Fruit fly (Drosophila melanogaster): ENCODE data around the gene Pka-R1.
A peak's percentile ranks its signal among the peaks of the same experiment; 100 is the strongest.

Gene Pka-R1

dm6 chr3L:20837831-20838301, 21.9 kb downstream of the Pka-R1 start:
- TF ChIP-seq Crg-1 (GFP tag; optimal IDR thresholded peaks at IDR 0.05) (no peak), Clk (GFP tag; optimal IDR thresholded peaks at IDR 0.05) (no peak), bab1 (GFP tag; optimal IDR thresholded peaks at IDR 0.05) (no peak), Mnt (GFP tag; optimal IDR thresholded peaks at IDR 0.05) (peak; percentile 15), toe (GFP tag; optimal IDR thresholded peaks at IDR 0.05) (no peak), CG12768 (GFP tag; optimal IDR thresholded peaks at IDR 0.05) (peak; percentile 71), CG11617 (GFP tag; optimal IDR thresholded peaks at IDR 0.05) (no peak), kay (GFP tag; ENCODE audit: borderline replicate concordance) (no peak), cnc (optimal IDR thresholded peaks at IDR 0.05) (no peak), ovo (GFP tag; optimal IDR thresholded peaks at IDR 0.05) (no peak), CG7045 (GFP tag; optimal IDR thresholded peaks at IDR 0.05) (no peak), CG14711 (tag; optimal IDR thresholded peaks at IDR 0.05) (no peak), cic (GFP tag; optimal IDR thresholded peaks at IDR 0.05) (peak; percentile 16)

- TF ChIP-seq Crg-1 (GFP tag; optimal IDR thresholded peaks at IDR 0.05) (peak; percentile 58), ovo (GFP tag; optimal IDR thresholded peaks at IDR 0.05) (no peak), CG11617 (GFP tag; optimal IDR thresholded peaks at IDR 0.05) (peak; percentile 5), CG1620 (GFP tag; optimal IDR thresholded peaks at IDR 0.05) (peak; percentile 63), pad (GFP tag; optimal IDR thresholded peaks at IDR 0.05) (peak; percentile 55), Mnt (GFP tag; optimal IDR thresholded peaks at IDR 0.05) (peak; percentile 53), CG5204 (GFP tag; optimal IDR thresholded peaks at IDR 0.05) (no peak), cic (GFP tag; optimal IDR thresholded peaks at IDR 0.05) (no peak), bab1 (GFP tag; optimal IDR thresholded peaks at IDR 0.05) (no peak), Clk (GFP tag; optimal IDR thresholded peaks at IDR 0.05) (no peak), toe (GFP tag; optimal IDR thresholded peaks at IDR 0.05) (peak; percentile 59), kay (GFP tag; ENCODE audit: borderline replicate concordance) (no peak), CG12768 (GFP tag; optimal IDR thresholded peaks at IDR 0.05) (peak; percentile 4), cnc (optimal IDR thresholded peaks at IDR 0.05) (no peak), CG33017 (tag; optimal IDR thresholded peaks at IDR 0.05) (no peak), Hr96 (GFP tag; optimal IDR thresholded peaks at IDR 0.05) (peak; percentile 62), CG7045 (GFP tag; optimal IDR thresholded peaks at IDR 0.05) (peak; percentile 2), CG7101 (tag; optimal IDR thresholded peaks at IDR 0.05) (peak; percentile 61), tj (GFP tag; optimal IDR thresholded peaks at IDR 0.05) (no peak), CG14711 (tag; optimal IDR thresholded peaks at IDR 0.05) (peak; percentile 28)
Observed at dm6 chr3L:20841465-20842109, 25.7 kb downstream of the Pka-R1 start, which contains the start of the genes CSN3 and CG11456. CSN3 (minus strand) TSS chr3L:20841576. CG11456 (plus strand) TSS chr3L:20841987.

- TF ChIP-seq CG14711 (tag; optimal IDR thresholded peaks at IDR 0.05) (no peak), CG12768 (GFP tag; optimal IDR thresholded peaks at IDR 0.05) (no peak), Crg-1 (GFP tag; optimal IDR thresholded peaks at IDR 0.05) (no peak), CG11617 (GFP tag; optimal IDR thresholded peaks at IDR 0.05) (no peak), tj (GFP tag; optimal IDR thresholded peaks at IDR 0.05) (no peak), Clk (GFP tag; optimal IDR thresholded peaks at IDR 0.05) (no peak), bab1 (GFP tag; optimal IDR thresholded peaks at IDR 0.05) (no peak), cic (GFP tag; optimal IDR thresholded peaks at IDR 0.05) (no peak)
Observed at dm6 chr3L:20848572-20848971, 32.7 kb downstream of the Pka-R1 start.

dm6 chr3L:20857609-20858008, 41.7 kb downstream of the Pka-R1 start:
- TF ChIP-seq CG1620 (GFP tag; optimal IDR thresholded peaks at IDR 0.05) (no peak), CG14711 (tag; optimal IDR thresholded peaks at IDR 0.05) (no peak), CG7045 (GFP tag; optimal IDR thresholded peaks at IDR 0.05) (no peak), CG12768 (GFP tag; optimal IDR thresholded peaks at IDR 0.05) (no peak), kay (GFP tag; ENCODE audit: borderline replicate concordance) (no peak), Crg-1 (GFP tag; optimal IDR thresholded peaks at IDR 0.05) (no peak)

dm6 chr3L:20868995-20869394, 53.1 kb downstream of the Pka-R1 start:
- TF ChIP-seq CG14711 (tag; optimal IDR thresholded peaks at IDR 0.05) (no peak), bab1 (GFP tag; optimal IDR thresholded peaks at IDR 0.05) (no peak), toe (GFP tag; optimal IDR thresholded peaks at IDR 0.05) (no peak), CG33017 (tag; optimal IDR thresholded peaks at IDR 0.05) (no peak), pad (GFP tag; optimal IDR thresholded peaks at IDR 0.05) (no peak), Crg-1 (GFP tag; optimal IDR thresholded peaks at IDR 0.05) (no peak)

- TF ChIP-seq CG1620 (GFP tag; optimal IDR thresholded peaks at IDR 0.05) (no peak), Clk (GFP tag; optimal IDR thresholded peaks at IDR 0.05) (no peak), CG7045 (GFP tag; optimal IDR thresholded peaks at IDR 0.05) (peak; percentile 54), CG5204 (GFP tag; optimal IDR thresholded peaks at IDR 0.05) (peak; percentile 10)
Observed at dm6 chr3L:20883969-20884368, 68.1 kb downstream of the Pka-R1 start.

dm6 chr3L:20885172-20885571, 69.3 kb downstream of the Pka-R1 start, which contains the start of gene CG32432:
CG32432 (minus strand) TSS chr3L:20885188.
- TF ChIP-seq CG1620 (GFP tag; optimal IDR thresholded peaks at IDR 0.05) (no peak), pad (GFP tag; optimal IDR thresholded peaks at IDR 0.05) (peak; percentile 76), cnc (optimal IDR thresholded peaks at IDR 0.05) (no peak), CG11617 (GFP tag; optimal IDR thresholded peaks at IDR 0.05) (no peak)
